Fruit fly (Drosophila melanogaster) whole organism, embryonic: ENCODE measurements around the gene CG13070.

Experiments used
- Ada2b ChIP-seq: fragments of 200-800 bp; sonication (Bioruptor generic); IDR thresholded peaks from 2 replicates; pipeline ENCODE4 v1.3.6; 2022; ENCODE audit warnings: missing biosample characterization, missing genetic modification characterization
- Adf1 ChIP-seq: fragments of 200-800 bp; sonication (Bioruptor generic); IDR thresholded peaks from 2 replicates; pipeline ENCODE4 v1.3.6; 2022; ENCODE audit warnings: missing biosample characterization, missing genetic modification characterization
- Awh ChIP-seq: fragments of 200-800 bp; sonication (Bioruptor generic); IDR thresholded peaks from 2 replicates; pipeline ENCODE4, ENCODE4 v1.3.6; 2022; ENCODE audit warnings: missing biosample characterization, missing genetic modification characterization
- CG10147 ChIP-seq: fragments of 200-800 bp; sonication (Bioruptor generic); optimal IDR thresholded peaks from 2 replicates; lab custom pipeline; 2019; ENCODE audit warnings: missing biosample characterization, mild to moderate bottlenecking, missing genetic modification characterization, moderate library complexity
- CG1024 ChIP-seq: fragments of 200-800 bp; sonication (Bioruptor generic); IDR thresholded peaks from 2 replicates; pipeline ENCODE4 v1.3.6; 2022; ENCODE audit warnings: missing biosample characterization, missing genetic modification characterization
- CG10321 ChIP-seq: fragments of 200-800 bp; sonication (Bioruptor generic); IDR thresholded peaks from 2 replicates; pipeline ENCODE4 v1.3.6; 2022; ENCODE audit warnings: missing biosample characterization, missing genetic modification characterization
- CG11093 ChIP-seq: fragments of 200-800 bp; sonication (Bioruptor generic); IDR thresholded peaks from 3 replicates; pipeline ENCODE4 v1.3.6; 2022; ENCODE audit warnings: missing biosample characterization, missing genetic modification characterization
- CG1233 ChIP-seq: fragments of 200-800 bp; sonication (Bioruptor generic); optimal IDR thresholded peaks from 4 replicates; lab custom pipeline; 2018; ENCODE audit warnings: missing biosample characterization, mild to moderate bottlenecking, missing genetic modification characterization
- CG12391 ChIP-seq: fragments of 200-800 bp; sonication (Bioruptor generic); optimal IDR thresholded peaks from 3 replicates; lab custom pipeline; 2018; ENCODE audit warnings: missing biosample characterization, mild to moderate bottlenecking, missing genetic modification characterization, moderate library complexity
- CG13287 ChIP-seq: fragments of 200-800 bp; sonication (Bioruptor generic); IDR thresholded peaks from 2 replicates; pipeline ENCODE4 v1.3.6; 2022; ENCODE audit warnings: missing biosample characterization, missing genetic modification characterization; ENCODE audit not compliant: partially characterized antibody
- CG1602 ChIP-seq: fragments of 200-800 bp; sonication (Bioruptor generic); optimal IDR thresholded peaks from 3 replicates; lab custom pipeline; 2016; ENCODE audit warnings: missing biosample characterization, missing genetic modification characterization
- CG1603 ChIP-seq: fragments of 200-800 bp; sonication (Bioruptor generic); optimal IDR thresholded peaks from 2 replicates; lab custom pipeline; 2019; ENCODE audit warnings: missing biosample characterization, mild to moderate bottlenecking, missing genetic modification characterization, moderate library complexity
- CG17802 ChIP-seq: fragments of 200-800 bp; sonication (Bioruptor generic); optimal IDR thresholded peaks from 2 replicates; lab custom pipeline; 2018; ENCODE audit warnings: missing biosample characterization, mild to moderate bottlenecking, missing genetic modification characterization, moderate library complexity
- CG18764 ChIP-seq: fragments of 200-800 bp; sonication (Bioruptor generic); optimal IDR thresholded peaks from 3 replicates; lab custom pipeline; 2016; ENCODE audit warnings: missing biosample characterization, missing genetic modification characterization
- CG34376 ChIP-seq: fragments of 200-800 bp; sonication (Bioruptor generic); optimal IDR thresholded peaks from 2 replicates; lab custom pipeline; 2018; ENCODE audit warnings: missing biosample characterization, mild to moderate bottlenecking, missing genetic modification characterization
- CG4360 ChIP-seq: fragments of 200-800 bp; sonication (Bioruptor generic); IDR thresholded peaks from 2 replicates; pipeline ENCODE4 v1.3.6; 2022; ENCODE audit warnings: missing biosample characterization, missing genetic modification characterization
- CG5180 ChIP-seq: fragments of 200-800 bp; sonication (Bioruptor generic); optimal IDR thresholded peaks from 3 replicates; lab custom pipeline; 2017; ENCODE audit warnings: missing biosample characterization, missing genetic modification characterization, mild to moderate bottlenecking, moderate library complexity, missing genetic modification reagents
- CG5953 ChIP-seq: fragments of 200-800 bp; sonication (Bioruptor generic); IDR thresholded peaks from 2 replicates; pipeline ENCODE4 v1.3.6; 2022; ENCODE audit warnings: missing biosample characterization, missing genetic modification characterization
- CG7839 ChIP-seq: fragments of 200-800 bp; sonication (Bioruptor generic); optimal IDR thresholded peaks from 3 replicates; lab custom pipeline; 2018; ENCODE audit warnings: missing biosample characterization, mild to moderate bottlenecking, missing genetic modification characterization, moderate library complexity
- CG8765 ChIP-seq: fragments of 200-800 bp; sonication (Bioruptor generic); IDR thresholded peaks from 2 replicates; pipeline ENCODE4 v1.3.6; 2022; ENCODE audit warnings: missing biosample characterization, missing genetic modification characterization
- CHES-1-like ChIP-seq: fragments of 200-800 bp; sonication (Bioruptor generic); optimal IDR thresholded peaks from 2 replicates; lab custom pipeline; 2016; ENCODE audit warnings: missing biosample characterization, missing genetic modification characterization
- Fer3 ChIP-seq: fragments of 200-800 bp; sonication (Bioruptor generic); optimal IDR thresholded peaks from 2 replicates; lab custom pipeline; 2018; ENCODE audit warnings: missing biosample characterization, mild to moderate bottlenecking, missing genetic modification characterization, moderate library complexity
- HLH54F ChIP-seq: fragments of 200-800 bp; sonication (Bioruptor generic); optimal IDR thresholded peaks from 3 replicates; lab custom pipeline; 2016; ENCODE audit warnings: missing biosample characterization, missing genetic modification characterization
- Max ChIP-seq: fragments of 200-800 bp; sonication (Bioruptor generic); optimal IDR thresholded peaks from 2 replicates; lab custom pipeline; 2016; ENCODE audit warnings: missing biosample characterization, mild to moderate bottlenecking, missing genetic modification characterization
- Mrtf ChIP-seq: fragments of 200-800 bp; sonication (Bioruptor generic); IDR thresholded peaks from 3 replicates; pipeline ENCODE4 v1.3.6; 2022; ENCODE audit warnings: missing biosample characterization, missing genetic modification characterization
- NC2α ChIP-seq: fragments of 200-800 bp; sonication (Bioruptor generic); optimal IDR thresholded peaks from 2 replicates; lab custom pipeline; 2016; ENCODE audit warnings: missing biosample characterization, missing genetic modification characterization
- NFAT ChIP-seq: fragments of 200-800 bp; sonication (Bioruptor generic); IDR thresholded peaks from 2 replicates; pipeline ENCODE4 v1.3.6; 2022; ENCODE audit warnings: missing biosample characterization, missing genetic modification characterization
- Rfx ChIP-seq: fragments of 200-800 bp; sonication (Bioruptor generic); IDR thresholded peaks from 2 replicates; pipeline ENCODE4 v1.3.6; 2022; ENCODE audit warnings: missing biosample characterization, missing genetic modification characterization
- Six4 ChIP-seq: fragments of 200-800 bp; sonication (Bioruptor generic); optimal IDR thresholded peaks from 2 replicates; lab custom pipeline; 2016; ENCODE audit warnings: missing biosample characterization, missing genetic modification characterization
- Usf ChIP-seq: fragments of 200-800 bp; sonication (Bioruptor generic); optimal IDR thresholded peaks from 2 replicates; lab custom pipeline; 2017; ENCODE audit warnings: missing genotype, missing biosample characterization, missing genetic modification characterization
- abd-A ChIP-seq: fragments of 200-800 bp; sonication (Bioruptor generic); optimal IDR thresholded peaks from 3 replicates; lab custom pipeline; 2019; ENCODE audit warnings: missing biosample characterization, mild to moderate bottlenecking, missing genetic modification characterization, moderate library complexity
- az2 ChIP-seq: fragments of 200-800 bp; sonication (Bioruptor generic); optimal IDR thresholded peaks from 3 replicates; lab custom pipeline; 2016; ENCODE audit warnings: missing biosample characterization, missing genetic modification characterization
- danr ChIP-seq: fragments of 200-800 bp; sonication (Bioruptor generic); IDR thresholded peaks from 2 replicates; pipeline ENCODE4 v1.3.6; 2022; ENCODE audit warnings: missing biosample characterization, missing genetic modification characterization
- dmrt11E ChIP-seq: fragments of 200-800 bp; sonication (Bioruptor generic); optimal IDR thresholded peaks from 3 replicates; lab custom pipeline; 2018; ENCODE audit warnings: missing biosample characterization, mild to moderate bottlenecking, missing genetic modification characterization, moderate library complexity
- eyg ChIP-seq: fragments of 200-800 bp; sonication (Bioruptor generic); optimal IDR thresholded peaks from 3 replicates; lab custom pipeline; 2016; ENCODE audit warnings: missing biosample characterization, missing genetic modification characterization
- fd3F ChIP-seq: fragments of 200-800 bp; sonication (Bioruptor generic); optimal IDR thresholded peaks from 2 replicates; lab custom pipeline; 2018; ENCODE audit warnings: missing biosample characterization, mild to moderate bottlenecking, missing genetic modification characterization, moderate library complexity
- gce ChIP-seq: fragments of 200-800 bp; sonication (Bioruptor generic); IDR thresholded peaks from 3 replicates; pipeline ENCODE4 v1.3.6; 2022; ENCODE audit warnings: missing biosample characterization, missing genetic modification characterization
- grn ChIP-seq: fragments of 200-800 bp; sonication (Bioruptor generic); optimal IDR thresholded peaks from 3 replicates; lab custom pipeline; 2017; ENCODE audit warnings: missing biosample characterization, missing genetic modification characterization
- ham ChIP-seq: fragments of 200-800 bp; sonication (Bioruptor generic); IDR thresholded peaks from 2 replicates; pipeline ENCODE4 v1.3.6; 2022; ENCODE audit warnings: missing biosample characterization, missing genetic modification characterization
- jing ChIP-seq: fragments of 200-800 bp; sonication (Bioruptor generic); optimal IDR thresholded peaks from 2 replicates; lab custom pipeline; 2018; ENCODE audit warnings: missing biosample characterization, mild to moderate bottlenecking, missing genetic modification characterization
- kah ChIP-seq: fragments of 200-800 bp; sonication (Bioruptor generic); optimal IDR thresholded peaks from 2 replicates; lab custom pipeline; 2018; ENCODE audit warnings: missing biosample characterization, mild to moderate bottlenecking, missing genetic modification characterization
- nom ChIP-seq: fragments of 200-800 bp; sonication (Bioruptor generic); optimal IDR thresholded peaks from 2 replicates; lab custom pipeline; 2017; ENCODE audit warnings: missing biosample characterization, missing genetic modification characterization, mild to moderate bottlenecking, moderate library complexity, missing genetic modification reagents
- repo ChIP-seq: fragments of 200-800 bp; sonication (Bioruptor generic); optimal IDR thresholded peaks from 2 replicates; lab custom pipeline; 2016; ENCODE audit warnings: missing biosample characterization, missing genetic modification characterization
- sc ChIP-seq, 3 experiments: fragments of >200 bp in 2 of 3; fragments of 200-800 bp in 1 of 3; sonication (Bioruptor generic) in 1 of 3; optimal IDR thresholded peaks; 2 replicates in 2 of 3; 3 replicates in 1 of 3; lab custom pipeline; 2017; ENCODE audit warnings: mild to moderate bottlenecking in 1 of 3, missing biosample characterization in 1 of 3, missing genetic modification characterization in 1 of 3, missing genetic modification reagents in 1 of 3
- so ChIP-seq: fragments of 200-800 bp; sonication (Bioruptor generic); IDR thresholded peaks from 3 replicates; pipeline ENCODE4 v1.3.6; 2022; ENCODE audit warnings: missing biosample characterization, missing genetic modification characterization
- tgo ChIP-seq: fragments of 200-800 bp; sonication (Bioruptor generic); IDR thresholded peaks from 3 replicates; pipeline ENCODE4 v1.3.6; 2022; ENCODE audit warnings: missing biosample characterization, missing genetic modification characterization
- tx ChIP-seq: fragments of 200-800 bp; sonication (Bioruptor generic); optimal IDR thresholded peaks from 2 replicates; lab custom pipeline; 2016; ENCODE audit warnings: missing biosample characterization, missing genetic modification characterization
- unc-4 ChIP-seq: fragments of 200-800 bp; sonication (Bioruptor generic); IDR thresholded peaks from 2 replicates; pipeline ENCODE4 v1.3.6; 2022; ENCODE audit warnings: missing biosample characterization, missing genetic modification characterization; ENCODE audit not compliant: partially characterized antibody
- vnd ChIP-seq: fragments of 200-800 bp; sonication (Bioruptor generic); IDR thresholded peaks from 3 replicates; pipeline ENCODE4 v1.3.6; 2022; ENCODE audit warnings: missing biosample characterization, missing genetic modification characterization; ENCODE audit not compliant: partially characterized antibody

CG13070 gene

dm6 chr3L:16228659-16229205 lies 34.4 kb upstream of the CG13070 start, which contains the start of gene Tmx3 (continued):
- TF ChIP-seq CG8765 (GFP tag; lab: Robert Waterston, UW) (peak; percentile 77), HLH54F (GFP tag; lab: Kevin White, UChicago) (peak; percentile 59), tx (GFP tag; lab: Kevin White, UChicago) (peak; percentile 22), Mrtf (peak; percentile 84; the same call in 2 of the 3 replicates), gce (GFP tag; lab: Robert Waterston, UW) (peak; percentile 76; the same call in 2 of the 3 replicates), CG34376 (GFP tag; lab: Kevin White, UChicago) (no peak), CG5180 (GFP tag; lab: Kevin White, UChicago) (peak; percentile 9), nom (peak; percentile 51), ham (peak; percentile 30; the same call in 1 of the 2 replicates), Ada2b (GFP tag; lab: Robert Waterston, UW) (peak; percentile 68), CG1233 (GFP tag; lab: Kevin White, UChicago) (peak; percentile 85), sc (optimal IDR thresholded peaks at IDR 0.05; lab: Kevin White, UChicago) (no peak), sc (GFP tag; optimal IDR thresholded peaks at IDR 0.05; lab: Kevin White, UChicago) (peak; percentile 74), az2 (GFP tag; lab: Kevin White, UChicago) (peak; percentile 89), CG1602 (GFP tag; lab: Kevin White, UChicago) (peak; percentile 90), CG17802 (peak; percentile 67), Rfx (GFP tag; lab: Robert Waterston, UW) (peak; percentile 95), Max (peak; percentile 91), CG12391 (tag; lab: Kevin White, UChicago) (peak; percentile 96), CG5953 (GFP tag; lab: Robert Waterston, UW) (peak; percentile 84), jing (GFP tag; lab: Kevin White, UChicago) (peak; percentile 27), Awh (GFP tag; lab: Robert Waterston, UW) (peak; percentile 88), so (GFP tag; lab: Robert Waterston, UW) (peak; percentile 77; the same call in 2 of the 3 replicates), fd3F (GFP tag; lab: Kevin White, UChicago) (peak; percentile 86), dmrt11E (tag; lab: Kevin White, UChicago) (peak; percentile 89), CG1603 (tag; lab: Kevin White, UChicago) (peak; percentile 38), CHES-1-like (GFP tag; lab: Kevin White, UChicago) (peak; percentile 55), unc-4 (GFP tag; lab: Robert Waterston, UW) (no peak), vnd (no peak), Adf1 (GFP tag; lab: Robert Waterston, UW) (peak; percentile 62), CG10321 (GFP tag; lab: Robert Waterston, UW) (peak; percentile 55; the same call in 1 of the 2 replicates), Fer3 (tag; lab: Kevin White, UChicago) (peak; percentile 83), CG11093 (GFP tag; lab: Robert Waterston, UW) (peak; percentile 85), CG18764 (GFP tag; lab: Kevin White, UChicago) (peak; percentile 53), repo (GFP tag; lab: Kevin White, UChicago) (no peak), CG4360 (GFP tag; lab: Robert Waterston, UW) (peak; percentile 68), abd-A (no peak), kah (GFP tag; lab: Kevin White, UChicago) (peak; percentile 66), CG7839 (tag; lab: Kevin White, UChicago) (peak; percentile 92), CG10147 (GFP tag; lab: Kevin White, UChicago) (peak; percentile 88), CG13287 (peak; percentile 17; the same call in 1 of the 2 replicates), eyg (GFP tag; lab: Kevin White, UChicago) (no peak), tgo (peak; percentile 94), Six4 (GFP tag; lab: Kevin White, UChicago) (peak; percentile 75), grn (GFP tag; lab: Kevin White, UChicago) (no peak), NFAT (GFP tag; lab: Robert Waterston, UW) (peak; percentile 94), Usf (GFP tag; lab: Kevin White, UChicago) (peak; percentile 81), CG1024 (GFP tag; lab: Robert Waterston, UW) (peak; percentile 88), danr (GFP tag; lab: Robert Waterston, UW) (peak; percentile 77), NC2α (GFP tag; lab: Kevin White, UChicago) (no peak)
